Worm (Caenorhabditis elegans): ENCODE results near the gene Y53G8AR.8.

- TF ChIP-seq him-1 (tag; optimal IDR thresholded peaks at IDR 0.05) (no peak), W03F9.2 (tag; optimal IDR thresholded peaks at IDR 0.05) (no peak), dao-5 (tag; optimal IDR thresholded peaks at IDR 0.05) (no peak)
These were observed 15.6 kb upstream of the Y53G8AR.8 start for ce11 chrIII:3309700-3310099.

Measured in whole organism, L4/young adult.